Fruit fly (Drosophila melanogaster): ENCODE data around the gene Cp19.

Cp19 gene

dm6 chr3L:8689675-8690074 lies 40.0 kb upstream of the Cp19 start (continued):
- TF ChIP-seq CG15011 (GFP tag; optimal IDR thresholded peaks at IDR 0.05) (peak; percentile 46), Meics (GFP tag; optimal IDR thresholded peaks at IDR 0.05) (peak; percentile 64), luna (GFP tag; optimal IDR thresholded peaks at IDR 0.05) (peak; percentile 23), pita (GFP tag; optimal IDR thresholded peaks at IDR 0.05) (no peak), B-H1 (GFP tag; IDR thresholded peaks at IDR 0.05) (no peak), bcd (GFP tag; optimal IDR thresholded peaks at IDR 0.05) (peak; percentile 37), sd (tag; optimal IDR thresholded peaks at IDR 0.05) (peak; percentile 85), CG7839 (tag; optimal IDR thresholded peaks at IDR 0.05) (peak; percentile 19), CG14667 (GFP tag; IDR thresholded peaks at IDR 0.05) (no peak), unpg (GFP tag; optimal IDR thresholded peaks at IDR 0.05) (peak; percentile 50), Spps (tag; optimal IDR thresholded peaks at IDR 0.05) (no peak), ara (GFP tag; IDR thresholded peaks at IDR 0.05) (0 out of 2 replicates have a peak, but pooled peaks have one; percentile 11), Dek (tag; optimal IDR thresholded peaks at IDR 0.05) (peak; percentile 2), pfk (GFP tag; optimal IDR thresholded peaks at IDR 0.05) (peak; percentile 23), CTCF (GFP tag; optimal IDR thresholded peaks at IDR 0.05) (peak; percentile 6), CG18599 (GFP tag; optimal IDR thresholded peaks at IDR 0.05) (peak; percentile 81), D19A (tag; optimal IDR thresholded peaks at IDR 0.05) (no peak), CG1233 (GFP tag; optimal IDR thresholded peaks at IDR 0.05) (peak; percentile 65), grau (tag; optimal IDR thresholded peaks at IDR 0.05) (peak; percentile 73), ab (GFP tag; optimal IDR thresholded peaks at IDR 0.05) (no peak), CG17361 (GFP tag; IDR thresholded peaks at IDR 0.05) (0 out of 3 replicates have a peak, but pooled peaks have one; percentile 25), lab (GFP tag; optimal IDR thresholded peaks at IDR 0.05) (peak; percentile 86), CG10274 (GFP tag; optimal IDR thresholded peaks at IDR 0.05) (peak; percentile 28), CG34224 (GFP tag; IDR thresholded peaks at IDR 0.05; ENCODE audit: partially characterized antibody) (no peak), HmgD (GFP tag; optimal IDR thresholded peaks at IDR 0.05) (no peak), CG32532 (GFP tag; IDR thresholded peaks at IDR 0.05) (peak; percentile 25; the same call in 1 of the 2 replicates), CG4404 (GFP tag; IDR thresholded peaks at IDR 0.05) (no peak), CG4360 (GFP tag; IDR thresholded peaks at IDR 0.05) (no peak), da (GFP tag; optimal IDR thresholded peaks at IDR 0.05) (peak; percentile 9), Tbp (GFP tag; optimal IDR thresholded peaks at IDR 0.05) (no peak), mam (GFP tag; optimal IDR thresholded peaks at IDR 0.05) (peak; percentile 18), CG7987 (GFP tag; optimal IDR thresholded peaks at IDR 0.05) (peak; percentile 48), zen2 (GFP tag; IDR thresholded peaks at IDR 0.05; ENCODE audit: partially characterized antibody) (no peak), Xrp1 (GFP tag; IDR thresholded peaks at IDR 0.05) (0 out of 2 replicates have a peak, but pooled peaks have one; percentile 33), CG4730 (GFP tag; IDR thresholded peaks at IDR 0.05) (0 out of 2 replicates have a peak, but pooled peaks have one; percentile 13), vvl (GFP tag; IDR thresholded peaks at IDR 0.05) (0 out of 2 replicates have a peak, but pooled peaks have one; percentile 25), ato (GFP tag; IDR thresholded peaks at IDR 0.05; ENCODE audit: partially characterized antibody) (no peak), sob (GFP tag; IDR thresholded peaks at IDR 0.05) (peak; percentile 71; the same call in 1 of the 2 replicates), Fer1 (GFP tag; optimal IDR thresholded peaks at IDR 0.05) (peak; percentile 77), seq (GFP tag; IDR thresholded peaks at IDR 0.05) (peak; percentile 52; the same call in 1 of the 2 replicates), dysf (GFP tag; IDR thresholded peaks at IDR 0.05) (peak; percentile 17; the same call in 1 of the 3 replicates), Med (GFP tag) (peak; percentile 87), C15 (GFP tag; IDR thresholded peaks at IDR 0.05) (peak; percentile 58; the same call in 1 of the 3 replicates), CG2120 (GFP tag; optimal IDR thresholded peaks at IDR 0.05) (peak; percentile 44), eyg (GFP tag; optimal IDR thresholded peaks at IDR 0.05) (no peak), Bdp1 (GFP tag; optimal IDR thresholded peaks at IDR 0.05) (no peak), mirr (GFP tag; optimal IDR thresholded peaks at IDR 0.05) (peak; percentile 77), CG4424 (GFP tag; optimal IDR thresholded peaks at IDR 0.05) (peak; percentile 1), CG3407 (GFP tag; optimal IDR thresholded peaks at IDR 0.05) (no peak), CG12744 (GFP tag; optimal IDR thresholded peaks at IDR 0.05) (no peak), CG17802 (tag; optimal IDR thresholded peaks at IDR 0.05) (no peak)
